Worm (Caenorhabditis elegans) whole organism, late embryonic: ENCODE measurements around the gene cisd-1.

Experiments
- ama-1 ChIP-seq: fragments of 150-350 bp; optimal IDR thresholded peaks from 2 replicates; lab custom pipeline; 2014
- ceh-14 ChIP-seq: sonication (generic microtip); optimal IDR thresholded peaks from 2 replicates; lab custom pipeline; 2016; ENCODE audit warnings: missing genotype, missing genetic modification characterization, missing compliant biosample characterization
- ceh-18 ChIP-seq: sonication (generic microtip); optimal IDR thresholded peaks from 2 replicates; lab custom pipeline; 2016; ENCODE audit warnings: missing genetic modification characterization, missing compliant biosample characterization
- che-1 ChIP-seq: sonication (generic microtip); optimal IDR thresholded peaks from 2 replicates; lab custom pipeline; 2016; ENCODE audit warnings: mild to moderate bottlenecking, missing genetic modification characterization, missing compliant biosample characterization
- ets-4 ChIP-seq: sonication (generic microtip); optimal IDR thresholded peaks from 2 replicates; lab custom pipeline; 2016; ENCODE audit warnings: missing genetic modification characterization, missing compliant biosample characterization
- gmeb-2 ChIP-seq: sonication (generic microtip); optimal IDR thresholded peaks from 2 replicates; lab custom pipeline; 2016; ENCODE audit warnings: missing genetic modification characterization, inconsistent platforms, missing compliant biosample characterization
- hlh-13 ChIP-seq: fragments of 200-800 bp; sonication (Bioruptor generic); optimal IDR thresholded peaks from 2 replicates; lab custom pipeline; 2018; ENCODE audit warnings: mild to moderate bottlenecking, missing genetic modification characterization, missing compliant biosample characterization
- nfya-1 ChIP-seq: sonication (generic microtip); optimal IDR thresholded peaks from 2 replicates; lab custom pipeline; 2017; ENCODE audit warnings: missing genetic modification characterization, mild to moderate bottlenecking, missing compliant biosample characterization, antibody characterized with exemption, moderate library complexity
- pha-2 ChIP-seq: sonication (generic microtip); optimal IDR thresholded peaks from 2 replicates; lab custom pipeline; 2017; ENCODE audit warnings: mild to moderate bottlenecking, missing genetic modification characterization, missing compliant biosample characterization
- pha-4 ChIP-seq: fragments of 150-350 bp; optimal IDR thresholded peaks from 2 replicates; lab custom pipeline; 2018; ENCODE audit warnings: missing biosample characterization, missing genetic modification reagents, missing genetic modification characterization
- sox-4 ChIP-seq: sonication (generic microtip); optimal IDR thresholded peaks from 2 replicates; lab custom pipeline; 2017; ENCODE audit warnings: mild to moderate bottlenecking, missing genetic modification characterization, inconsistent platforms, missing compliant biosample characterization
- tbx-2 ChIP-seq: sonication (generic microtip); optimal IDR thresholded peaks from 2 replicates; lab custom pipeline; 2016; ENCODE audit warnings: missing genetic modification characterization, missing compliant biosample characterization
- ztf-16 ChIP-seq: sonication (generic microtip); optimal IDR thresholded peaks from 2 replicates; lab custom pipeline; 2017; ENCODE audit warnings: missing genetic modification characterization, missing compliant biosample characterization

DNA sequence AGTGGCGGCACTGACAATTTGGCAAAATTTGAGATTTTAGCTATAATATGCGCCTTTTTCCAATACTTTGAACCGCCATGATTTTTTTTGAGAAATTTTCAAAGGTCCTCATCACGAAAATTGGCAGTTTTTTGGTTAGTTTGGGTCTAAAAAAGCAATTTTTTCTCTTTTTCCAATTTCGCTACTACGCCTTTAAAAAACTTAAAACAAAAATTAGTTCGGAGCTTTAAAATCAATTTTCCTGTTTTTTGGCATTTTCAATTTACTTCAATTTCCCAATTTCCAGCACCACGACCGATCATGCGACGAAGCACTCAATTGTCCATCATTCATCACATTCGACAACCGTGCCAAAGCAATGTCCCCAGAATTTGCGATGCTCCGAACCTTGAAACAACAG is 27.9 kb upstream of the cisd-1 start, which contains the start of gene B0334.5:
- TF ChIP-seq sox-4 (tag; lab: Kevin White, UChicago) (no peak), hlh-13 (GFP tag; lab: Kevin White, UChicago) (no peak), gmeb-2 (no peak), ets-4 (no peak), ceh-18 (tag; lab: Kevin White, UChicago) (no peak), ceh-14 (tag; lab: Kevin White, UChicago) (no peak), ztf-16 (tag; lab: Kevin White, UChicago) (no peak), pha-2 (tag; lab: Kevin White, UChicago) (no peak), che-1 (tag; lab: Kevin White, UChicago) (no peak), ama-1 (lab: Kevin White, UChicago) (no peak), tbx-2 (tag; lab: Kevin White, UChicago) (no peak), nfya-1 (no peak), pha-4 (tag; lab: Kevin White, UChicago) (no peak)
